Fruit fly (Drosophila melanogaster) whole organism, prepupa: Measurements from ENCODE around the gene CG12111.

Source experiments
- CG10631 ChIP-seq: fragments of 200-800 bp; sonication (Bioruptor generic); optimal IDR thresholded peaks from 2 replicates; lab custom pipeline; 2016; ENCODE audit warnings: missing biosample characterization, missing genetic modification characterization
- CG10669 ChIP-seq: fragments of 200-800 bp; sonication (Bioruptor generic); optimal IDR thresholded peaks from 3 replicates; lab custom pipeline; 2018; ENCODE audit warnings: missing biosample characterization, mild to moderate bottlenecking, missing genetic modification characterization, moderate library complexity
- CG11762 ChIP-seq: fragments of 200-800 bp; sonication (Bioruptor generic); optimal IDR thresholded peaks from 3 replicates; lab custom pipeline; 2016; ENCODE audit warnings: missing biosample characterization, missing genetic modification characterization; ENCODE audit not compliant: insufficient read depth
- CG11902 ChIP-seq: fragments of 200-800 bp; sonication (Bioruptor generic); optimal IDR thresholded peaks from 3 replicates; lab custom pipeline; 2016; ENCODE audit warnings: missing biosample characterization, missing genetic modification characterization
- CG15336 ChIP-seq: fragments of 200-800 bp; sonication (Bioruptor generic); IDR thresholded peaks from 2 replicates; pipeline ENCODE4 v1.3.6; 2022; ENCODE audit warnings: missing biosample characterization, missing genetic modification characterization
- CG1621 ChIP-seq: fragments of 200-800 bp; sonication (Bioruptor generic); optimal IDR thresholded peaks from 3 replicates; lab custom pipeline; 2018; ENCODE audit warnings: missing biosample characterization, mild to moderate bottlenecking, missing genetic modification characterization
- CG16779 ChIP-seq: fragments of 200-800 bp; sonication (Bioruptor generic); optimal IDR thresholded peaks from 3 replicates; lab custom pipeline; 2017; ENCODE audit warnings: missing biosample characterization, mild to moderate bottlenecking, missing genetic modification characterization
- CG3032 ChIP-seq: fragments of 200-800 bp; optimal IDR thresholded peaks from 2 replicates; lab custom pipeline; 2019; ENCODE audit warnings: missing biosample characterization, mild to moderate bottlenecking, missing genetic modification characterization, moderate library complexity
- CG31627 ChIP-seq: fragments of 200-800 bp; sonication (Bioruptor generic); optimal IDR thresholded peaks from 3 replicates; lab custom pipeline; 2016; ENCODE audit warnings: missing biosample characterization, missing genetic modification characterization
- CG34406 ChIP-seq: fragments of 200-800 bp; sonication (Bioruptor generic); optimal IDR thresholded peaks from 3 replicates; lab custom pipeline; 2016; ENCODE audit warnings: missing biosample characterization, missing genetic modification characterization
- CG3919 ChIP-seq: fragments of 200-800 bp; sonication (Bioruptor generic); optimal IDR thresholded peaks from 3 replicates; lab custom pipeline; 2016; ENCODE audit warnings: missing biosample characterization, missing genetic modification characterization
- CG4318 ChIP-seq: fragments of 200-800 bp; sonication (Bioruptor generic); optimal IDR thresholded peaks from 3 replicates; lab custom pipeline; 2017; ENCODE audit warnings: missing biosample characterization, mild to moderate bottlenecking, missing genetic modification characterization
- CG6163 ChIP-seq: fragments of 200-800 bp; sonication (Bioruptor generic); IDR thresholded peaks from 3 replicates; pipeline ENCODE4 v1.3.6; 2022; ENCODE audit warnings: missing biosample characterization, missing genetic modification characterization
- CG6276 ChIP-seq: fragments of 200-800 bp; sonication (Bioruptor generic); optimal IDR thresholded peaks from 2 replicates; lab custom pipeline; 2017; ENCODE audit warnings: missing biosample characterization, mild to moderate bottlenecking, missing genetic modification characterization
- CG6792 ChIP-seq: fragments of 200-800 bp; sonication (Bioruptor generic); optimal IDR thresholded peaks from 3 replicates; lab custom pipeline; 2016; ENCODE audit warnings: missing biosample characterization, missing genetic modification characterization
- CG6854 ChIP-seq: fragments of 200-800 bp; sonication (Bioruptor generic); optimal IDR thresholded peaks from 2 replicates; lab custom pipeline; 2017; ENCODE audit warnings: missing biosample characterization, mild to moderate bottlenecking, missing genetic modification characterization
- CG8119 ChIP-seq: fragments of 200-800 bp; sonication (Bioruptor generic); IDR thresholded peaks from 3 replicates; pipeline ENCODE4 v1.3.6; 2022; ENCODE audit warnings: missing biosample characterization, missing genetic modification characterization
- CG8319 ChIP-seq: fragments of 200-800 bp; sonication (Bioruptor generic); optimal IDR thresholded peaks from 3 replicates; lab custom pipeline; 2016; ENCODE audit warnings: missing biosample characterization, missing genetic modification characterization
- CG8632 ChIP-seq: fragments of 200-800 bp; sonication (Bioruptor generic); optimal IDR thresholded peaks from 3 replicates; lab custom pipeline; 2016; ENCODE audit warnings: missing biosample characterization, missing genetic modification characterization
- Eip78C ChIP-seq: fragments of 200-800 bp; sonication (Bioruptor generic); peaks from one replicate; lab custom pipeline; 2016; ENCODE audit warnings: missing biosample characterization, missing genetic modification characterization
- Ets21C ChIP-seq: fragments of 200-800 bp; sonication (Bioruptor generic); optimal IDR thresholded peaks from 3 replicates; lab custom pipeline; 2016; ENCODE audit warnings: missing biosample characterization, missing genetic modification characterization
- Hr38 ChIP-seq: sonication (Bioruptor generic); optimal IDR thresholded peaks from 2 replicates; lab custom pipeline; 2016; ENCODE audit warnings: missing biosample characterization, missing genetic modification characterization
- Hr39 ChIP-seq: fragments of 200-800 bp; sonication (Bioruptor generic); optimal IDR thresholded peaks from 2 replicates; lab custom pipeline; 2016; ENCODE audit warnings: missing biosample characterization, missing genetic modification characterization
- Lpt ChIP-seq: fragments of 200-800 bp; sonication (Bioruptor generic); optimal IDR thresholded peaks from 3 replicates; lab custom pipeline; 2016; ENCODE audit warnings: missing biosample characterization, missing genetic modification characterization
- Met ChIP-seq: fragments of 200-800 bp; sonication (Bioruptor generic); optimal IDR thresholded peaks from 3 replicates; lab custom pipeline; 2016; ENCODE audit warnings: missing biosample characterization, missing genetic modification characterization
- OdsH ChIP-seq: fragments of 200-800 bp; sonication (Bioruptor generic); optimal IDR thresholded peaks from 3 replicates; lab custom pipeline; 2016; ENCODE audit warnings: missing biosample characterization, missing genetic modification characterization
- Smox ChIP-seq: fragments of 200-800 bp; sonication (Bioruptor generic); optimal IDR thresholded peaks from 3 replicates; lab custom pipeline; 2016; ENCODE audit warnings: missing biosample characterization, missing genetic modification characterization
- Sox15 ChIP-seq: fragments of 200-800 bp; sonication (Bioruptor generic); optimal IDR thresholded peaks from 3 replicates; lab custom pipeline; 2016; ENCODE audit warnings: missing biosample characterization, missing genetic modification characterization
- achi ChIP-seq: fragments of 200-800 bp; sonication (Bioruptor generic); optimal IDR thresholded peaks from 3 replicates; lab custom pipeline; 2016; ENCODE audit warnings: missing biosample characterization, missing genetic modification characterization
- acj6 ChIP-seq: fragments of 200-800 bp; sonication (Bioruptor generic); optimal IDR thresholded peaks from 3 replicates; lab custom pipeline; 2016; ENCODE audit warnings: missing biosample characterization, missing genetic modification characterization
- cyc ChIP-seq: fragments of 200-800 bp; sonication (Bioruptor generic); optimal IDR thresholded peaks from 3 replicates; lab custom pipeline; 2016; ENCODE audit warnings: missing biosample characterization, missing genetic modification characterization
- dac ChIP-seq: fragments of 200-800 bp; sonication (Bioruptor generic); optimal IDR thresholded peaks from 2 replicates; lab custom pipeline; 2017; ENCODE audit warnings: missing biosample characterization, mild to moderate bottlenecking, missing genetic modification characterization
- dsx ChIP-seq: fragments of 200-800 bp; optimal IDR thresholded peaks from 3 replicates; lab custom pipeline; 2019; ENCODE audit warnings: missing biosample characterization, mild to moderate bottlenecking, missing genetic modification characterization, moderate library complexity; ENCODE audit not compliant: poor library complexity, severe bottlenecking
- eg ChIP-seq: fragments of 200-800 bp; sonication (Bioruptor generic); IDR thresholded peaks from 3 replicates; pipeline ENCODE4 v1.3.6; 2022; ENCODE audit warnings: missing biosample characterization, missing genetic modification characterization
- esn ChIP-seq: fragments of 200-800 bp; sonication (Bioruptor generic); optimal IDR thresholded peaks from 2 replicates; lab custom pipeline; 2016; ENCODE audit warnings: missing biosample characterization, mild to moderate bottlenecking, missing genetic modification characterization, moderate library complexity
- fd59A ChIP-seq: fragments of 200-800 bp; sonication (Bioruptor generic); optimal IDR thresholded peaks from 2 replicates; lab custom pipeline; 2017; ENCODE audit warnings: missing biosample characterization, mild to moderate bottlenecking, missing genetic modification characterization, missing genetic modification reagents
- fd85E ChIP-seq: fragments of 200-800 bp; sonication (Bioruptor generic); optimal IDR thresholded peaks from 3 replicates; lab custom pipeline; 2016; ENCODE audit warnings: missing biosample characterization, missing genetic modification characterization
- fkh ChIP-seq: fragments of 200-800 bp; sonication (Bioruptor generic); optimal IDR thresholded peaks from 3 replicates; lab custom pipeline; 2017; ENCODE audit warnings: missing biosample characterization, mild to moderate bottlenecking, missing genetic modification characterization, moderate library complexity
- lz ChIP-seq: fragments of 200-800 bp; sonication (Bioruptor generic); optimal IDR thresholded peaks from 3 replicates; lab custom pipeline; 2016; ENCODE audit warnings: missing biosample characterization, missing genetic modification characterization
- net ChIP-seq: fragments of 200-800 bp; sonication (Bioruptor generic); optimal IDR thresholded peaks from 3 replicates; lab custom pipeline; 2016; ENCODE audit warnings: missing biosample characterization, missing genetic modification characterization
- pdm3 ChIP-seq: fragments of 200-800 bp; sonication (Bioruptor generic); optimal IDR thresholded peaks from 3 replicates; lab custom pipeline; 2016; ENCODE audit warnings: missing biosample characterization, missing genetic modification characterization
- salr ChIP-seq, 2 experiments: fragments of 200-800 bp; sonication (Bioruptor generic); optimal IDR thresholded peaks; 3 replicates each; lab custom pipeline; 2016 to 2018; ENCODE audit warnings: missing biosample characterization in 2 of 2, missing genetic modification characterization in 2 of 2, mild to moderate bottlenecking in 1 of 2
- spab ChIP-seq: fragments of 200-800 bp; sonication (Bioruptor generic); optimal IDR thresholded peaks from 2 replicates; lab custom pipeline; 2017; ENCODE audit warnings: missing biosample characterization, mild to moderate bottlenecking, missing genetic modification characterization, missing genetic modification reagents
- svp ChIP-seq: fragments of 200-800 bp; sonication (Bioruptor generic); peaks from one replicate; lab custom pipeline; 2016; ENCODE audit warnings: missing biosample characterization, missing genetic modification characterization
- topi ChIP-seq: fragments of 200-800 bp; sonication (Bioruptor generic); optimal IDR thresholded peaks from 3 replicates; lab custom pipeline; 2016; ENCODE audit warnings: missing biosample characterization, missing genetic modification characterization
- vri ChIP-seq: fragments of 200-800 bp; sonication (Bioruptor generic); optimal IDR thresholded peaks from 3 replicates; lab custom pipeline; 2016; ENCODE audit warnings: missing biosample characterization, mild to moderate bottlenecking, missing genetic modification characterization

Gene CG12111

dm6 chrX:8558762-8559172, 12.0 kb downstream of the CG12111 start, which contains the start of gene IntS4 (continued):
- TF ChIP-seq acj6 (GFP tag; lab: Kevin White, UChicago): peak; percentile 58
- no peak for TF ChIP-seq Hr39 (GFP tag; lab: Kevin White, UChicago)
- no peak for TF ChIP-seq CG16779 (tag; lab: Kevin White, UChicago)
- TF ChIP-seq fd85E (GFP tag; lab: Kevin White, UChicago): no peak
- peak; percentile 4 for TF ChIP-seq fd59A (GFP tag; lab: Kevin White, UChicago)
- TF ChIP-seq Smox (GFP tag; lab: Kevin White, UChicago): no peak
- TF ChIP-seq lz (GFP tag; lab: Kevin White, UChicago): peak; percentile 67
- peak; percentile 10 for TF ChIP-seq CG8632
- TF ChIP-seq CG8319 (GFP tag; lab: Kevin White, UChicago): peak; percentile 17
- TF ChIP-seq CG34406 (GFP tag; lab: Kevin White, UChicago): peak; percentile 56
- no peak for TF ChIP-seq spab (GFP tag; lab: Kevin White, UChicago)
- TF ChIP-seq CG11762: no peak
- TF ChIP-seq pdm3 (GFP tag; lab: Kevin White, UChicago): no peak

dm6 chrX:8554303-8554702, 16.4 kb downstream of the CG12111 start:
- TF ChIP-seq CG11762 (no peak), CG6792 (GFP tag; lab: Kevin White, UChicago) (no peak), dac (GFP tag; lab: Kevin White, UChicago) (no peak), fd59A (GFP tag; lab: Kevin White, UChicago) (no peak), CG10669 (GFP tag; lab: Kevin White, UChicago) (no peak), Smox (GFP tag; lab: Kevin White, UChicago) (no peak), CG16779 (tag; lab: Kevin White, UChicago) (no peak), CG8632 (no peak), vri (no peak), cyc (GFP tag; lab: Kevin White, UChicago) (no peak), CG6854 (GFP tag; lab: Kevin White, UChicago) (no peak), Sox15 (GFP tag; lab: Kevin White, UChicago) (no peak), achi (GFP tag; lab: Kevin White, UChicago) (no peak), CG10631 (GFP tag; lab: Kevin White, UChicago) (no peak), dsx (GFP tag; lab: Kevin White, UChicago) (no peak), CG31627 (no peak), CG8319 (GFP tag; lab: Kevin White, UChicago) (no peak)

- TF ChIP-seq CG8119: 0 out of 3 replicates have a peak, but pooled peaks have one; percentile 18
- TF ChIP-seq CG6163 (GFP tag; lab: Robert Waterston, UW): no peak
- TF ChIP-seq CG11902: no peak
- no peak for TF ChIP-seq fd59A (GFP tag; lab: Kevin White, UChicago)
- no peak for TF ChIP-seq CG1621 (tag; lab: Kevin White, UChicago)
- no peak for TF ChIP-seq CG3919 (GFP tag; lab: Kevin White, UChicago)
- no peak for TF ChIP-seq topi (GFP tag; lab: Kevin White, UChicago)
- no peak for TF ChIP-seq CG6276 (GFP tag; lab: Kevin White, UChicago)
- TF ChIP-seq CG10669 (GFP tag; lab: Kevin White, UChicago): no peak
- TF ChIP-seq CG6854 (GFP tag; lab: Kevin White, UChicago): no peak
- TF ChIP-seq fd85E (GFP tag; lab: Kevin White, UChicago): no peak
- TF ChIP-seq Met (GFP tag; lab: Kevin White, UChicago): no peak
- TF ChIP-seq CG3032 (tag; lab: Kevin White, UChicago): no peak
- no peak for TF ChIP-seq Ets21C (GFP tag; lab: Kevin White, UChicago)
- TF ChIP-seq net: no peak
- TF ChIP-seq pdm3 (GFP tag; lab: Kevin White, UChicago): peak; percentile 10
- no peak for TF ChIP-seq achi (GFP tag; lab: Kevin White, UChicago)
- peak; percentile 8 for TF ChIP-seq OdsH (GFP tag; lab: Kevin White, UChicago)
- TF ChIP-seq CG16779 (tag; lab: Kevin White, UChicago): no peak
- TF ChIP-seq esn (GFP tag; lab: Kevin White, UChicago): no peak
- TF ChIP-seq CG8319 (GFP tag; lab: Kevin White, UChicago): no peak
- no peak for TF ChIP-seq Hr38 (GFP tag; lab: Kevin White, UChicago)
- no peak for TF ChIP-seq lz (GFP tag; lab: Kevin White, UChicago)
- peak; percentile 9 for TF ChIP-seq svp (GFP tag; lab: Kevin White, UChicago)
- TF ChIP-seq eg (GFP tag; lab: Robert Waterston, UW): no peak
- TF ChIP-seq CG31627: no peak
- TF ChIP-seq fkh (GFP tag; lab: Kevin White, UChicago): no peak
- no peak for TF ChIP-seq salr (GFP tag; optimal IDR thresholded peaks at IDR 0.05; lab: Kevin White, UChicago)
- TF ChIP-seq CG11762: no peak
- no peak for TF ChIP-seq CG4318 (GFP tag; lab: Kevin White, UChicago)
- no peak for TF ChIP-seq dac (GFP tag; lab: Kevin White, UChicago)
- TF ChIP-seq Eip78C (GFP tag; lab: Kevin White, UChicago): peak; percentile 51
- no peak for TF ChIP-seq Lpt (GFP tag; lab: Kevin White, UChicago)
- no peak for TF ChIP-seq CG15336 (GFP tag; lab: Robert Waterston, UW)
- TF ChIP-seq acj6 (GFP tag; lab: Kevin White, UChicago): peak; percentile 16
- TF ChIP-seq CG8632: no peak
Observed at dm6 chrX:8542728-8543127, 28.0 kb downstream of the CG12111 start.
